Fruit fly (Drosophila melanogaster): ENCODE data around the gene CG6656.
A peak's percentile ranks its signal among the peaks of the same experiment; 100 is the strongest.

CG6656 gene

dm6 chr3R:21834234-21835070 is 40.6 kb upstream of the CG6656 start:
- peak; percentile 9 for TF ChIP-seq CG34367 (tag; optimal IDR thresholded peaks at IDR 0.05)
- no peak for TF ChIP-seq CG12605 (GFP tag; IDR thresholded peaks at IDR 0.05)
- peak; percentile 28 for TF ChIP-seq Pif1B (GFP tag; optimal IDR thresholded peaks at IDR 0.05)

- TF ChIP-seq CG4496 (GFP tag; IDR thresholded peaks at IDR 0.05) (peak; percentile 50; the same call in 1 of the 3 replicates), CG34367 (tag; optimal IDR thresholded peaks at IDR 0.05) (no peak)
These were observed 39.5 kb upstream of the CG6656 start for dm6 chr3R:21835388-21836200.

- TF ChIP-seq gl (tag; optimal IDR thresholded peaks at IDR 0.05), result no peak
- no peak for TF ChIP-seq CG13204 (GFP tag; optimal IDR thresholded peaks at IDR 0.05)
- TF ChIP-seq CG8159 (tag; optimal IDR thresholded peaks at IDR 0.05), result no peak
- peak; percentile 63 for TF ChIP-seq Ets98B (GFP tag; IDR thresholded peaks at IDR 0.05)
- no peak for TF ChIP-seq EcR (GFP tag; optimal IDR thresholded peaks at IDR 0.05)
- peak; percentile 38; the same call in 2 of the 3 replicates for TF ChIP-seq fd96Ca (GFP tag; IDR thresholded peaks at IDR 0.05)
- no peak for TF ChIP-seq rn (GFP tag; IDR thresholded peaks at IDR 0.05)
- TF ChIP-seq CG8301 (tag; optimal IDR thresholded peaks at IDR 0.05), result peak; percentile 8
- no peak for TF ChIP-seq CG12605 (GFP tag; IDR thresholded peaks at IDR 0.05)
These were observed 38.9 kb upstream of the CG6656 start for dm6 chr3R:21836201-21836504.

dm6 chr3R:21836614-21837013 is 38.5 kb upstream of the CG6656 start:
- no peak for TF ChIP-seq D1 (tag; optimal IDR thresholded peaks at IDR 0.05)
- no peak for TF ChIP-seq Pif1B (GFP tag; optimal IDR thresholded peaks at IDR 0.05)
- no peak for TF ChIP-seq CG10348 (GFP tag; IDR thresholded peaks at IDR 0.05)
- TF ChIP-seq CG8159 (tag; optimal IDR thresholded peaks at IDR 0.05), result no peak
- no peak for TF ChIP-seq Pif1A (GFP tag; optimal IDR thresholded peaks at IDR 0.05)

dm6 chr3R:21837069-21837977 is 37.8 kb upstream of the CG6656 start:
- TF ChIP-seq D1 (tag; optimal IDR thresholded peaks at IDR 0.05), result peak; percentile 76
- TF ChIP-seq Snoo (tag; optimal IDR thresholded peaks at IDR 0.05), result no peak
- no peak for TF ChIP-seq CG34367 (tag; optimal IDR thresholded peaks at IDR 0.05)
- peak; percentile 86 for TF ChIP-seq CG17806 (tag; optimal IDR thresholded peaks at IDR 0.05)
- 0 out of 2 replicates have a peak, but pooled peaks have one; percentile 36 for TF ChIP-seq rn (GFP tag; IDR thresholded peaks at IDR 0.05)
- no peak for TF ChIP-seq Pif1A (GFP tag; optimal IDR thresholded peaks at IDR 0.05)
- peak; percentile 30; the same call in 1 of the 2 replicates for TF ChIP-seq CG12605 (GFP tag; IDR thresholded peaks at IDR 0.05)
- TF ChIP-seq CG32121 (GFP tag; IDR thresholded peaks at IDR 0.05), result peak; percentile 46; the same call in 1 of the 2 replicates
- TF ChIP-seq CG14655 (GFP tag; optimal IDR thresholded peaks at IDR 0.05), result peak; percentile 88
- peak; percentile 28 for TF ChIP-seq CG9948 (tag; optimal IDR thresholded peaks at IDR 0.05)
- peak; percentile 20 for TF ChIP-seq gl (tag; optimal IDR thresholded peaks at IDR 0.05)
- TF ChIP-seq EcR (GFP tag; optimal IDR thresholded peaks at IDR 0.05), result peak; percentile 98
- TF ChIP-seq CG13204 (GFP tag; optimal IDR thresholded peaks at IDR 0.05), result peak; percentile 83
- TF ChIP-seq CG8301 (tag; optimal IDR thresholded peaks at IDR 0.05), result peak; percentile 89
- no peak for TF ChIP-seq CG15710 (tag; optimal IDR thresholded peaks at IDR 0.05)
- TF ChIP-seq CG4496 (GFP tag; IDR thresholded peaks at IDR 0.05), result peak; percentile 84
- TF ChIP-seq Pif1B (GFP tag; optimal IDR thresholded peaks at IDR 0.05), result peak; percentile 66
- TF ChIP-seq CG8159 (tag; optimal IDR thresholded peaks at IDR 0.05), result peak; percentile 85
- TF ChIP-seq Ets98B (GFP tag; IDR thresholded peaks at IDR 0.05), result peak; percentile 82

dm6 chr3R:21838505-21838956 is 36.6 kb upstream of the CG6656 start:
- TF ChIP-seq rn (GFP tag; IDR thresholded peaks at IDR 0.05) (peak; percentile 44), CG13204 (GFP tag; optimal IDR thresholded peaks at IDR 0.05) (peak; percentile 71), CG14655 (GFP tag; optimal IDR thresholded peaks at IDR 0.05) (peak; percentile 90), CG8301 (tag; optimal IDR thresholded peaks at IDR 0.05) (peak; percentile 80), Snoo (tag; optimal IDR thresholded peaks at IDR 0.05) (peak; percentile 89), Pif1B (GFP tag; optimal IDR thresholded peaks at IDR 0.05) (peak; percentile 73), Ets98B (GFP tag; IDR thresholded peaks at IDR 0.05) (peak; percentile 71), CG8159 (tag; optimal IDR thresholded peaks at IDR 0.05) (peak; percentile 85), CG32121 (GFP tag; IDR thresholded peaks at IDR 0.05) (peak; percentile 58), CG10348 (GFP tag; IDR thresholded peaks at IDR 0.05) (peak; percentile 19; the same call in 1 of the 2 replicates), CG9948 (tag; optimal IDR thresholded peaks at IDR 0.05) (peak; percentile 91), CG34367 (tag; optimal IDR thresholded peaks at IDR 0.05) (peak; percentile 91), D1 (tag; optimal IDR thresholded peaks at IDR 0.05) (peak; percentile 45), EcR (GFP tag; optimal IDR thresholded peaks at IDR 0.05) (no peak), CG4496 (GFP tag; IDR thresholded peaks at IDR 0.05) (peak; percentile 44; the same call in 1 of the 3 replicates), CG15710 (tag; optimal IDR thresholded peaks at IDR 0.05) (peak; percentile 92), CG17806 (tag; optimal IDR thresholded peaks at IDR 0.05) (peak; percentile 73), Pif1A (GFP tag; optimal IDR thresholded peaks at IDR 0.05) (peak; percentile 89), gl (tag; optimal IDR thresholded peaks at IDR 0.05) (peak; percentile 4), CG12605 (GFP tag; IDR thresholded peaks at IDR 0.05) (0 out of 2 replicates have a peak, but pooled peaks have one; percentile 11), fd96Ca (GFP tag; IDR thresholded peaks at IDR 0.05) (peak; percentile 77; the same call in 2 of the 3 replicates)
